Fruit fly (Drosophila melanogaster): ENCODE data around the gene Alg9.

DNA sequence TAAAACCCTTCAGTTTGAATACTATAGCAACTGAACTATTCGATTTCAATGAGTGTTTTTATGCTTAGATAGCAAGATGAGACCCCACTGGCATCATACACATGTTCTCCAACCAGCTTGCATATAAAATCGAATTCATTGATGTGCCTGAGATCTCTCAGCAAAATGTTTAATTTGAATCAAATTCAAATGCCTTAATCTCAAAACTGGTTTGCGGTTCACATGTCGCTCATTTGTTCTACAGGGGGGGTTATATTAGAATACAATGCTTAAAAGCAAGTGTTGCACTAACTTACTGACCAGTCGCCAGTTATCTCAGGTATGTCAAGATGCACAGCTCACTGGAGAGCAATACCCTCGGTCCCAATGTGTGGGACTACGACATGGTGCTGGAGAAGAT lies 2.4 kb upstream of the Alg9 start, which contains the start of gene CG31103:
- no peak for TF ChIP-seq CTCF (optimal IDR thresholded peaks at IDR 0.05)
- no peak for TF ChIP-seq CG8478 (optimal IDR thresholded peaks at IDR 0.05)

Data from S2 (cell line).